Worm (Caenorhabditis elegans): Measurements from ENCODE around the gene T16G1.7.

DNA sequence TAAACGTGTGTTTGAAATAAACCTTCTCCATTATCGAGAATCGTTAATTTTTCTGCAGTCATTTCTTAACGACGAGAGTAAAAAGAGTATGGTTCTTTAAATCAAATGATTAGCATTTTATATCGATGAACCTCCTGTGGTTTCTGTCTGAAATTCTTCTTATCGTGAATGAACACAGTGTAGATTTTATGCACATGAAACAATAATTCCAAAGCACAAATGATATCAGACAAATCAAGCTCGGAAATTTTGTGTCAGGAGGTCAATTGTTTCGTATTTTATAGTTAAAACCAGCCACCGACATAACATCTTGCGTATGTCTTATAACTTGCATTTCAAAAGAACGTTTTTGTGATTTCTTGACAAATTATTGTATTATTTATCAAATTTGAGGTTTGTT lies 2.2 kb upstream of the T16G1.7 start, which contains the start of gene T16G1.6:
- TF ChIP-seq Y67H2A.10 (GFP tag; conservative IDR thresholded peaks at IDR 0.05) (no peak), hmg-1.2 (GFP tag; IDR thresholded peaks at IDR 0.05) (no peak), rpc-1 (optimal IDR thresholded peaks at IDR 0.05) (no peak), rpc-1 (tag; optimal IDR thresholded peaks at IDR 0.05) (no peak), ekl-4 (GFP tag; IDR thresholded peaks at IDR 0.05) (no peak), snpc-4 (GFP tag; optimal IDR thresholded peaks at IDR 0.05) (no peak), snpc-4 (tag; optimal IDR thresholded peaks at IDR 0.05) (no peak), egl-18 (GFP tag; IDR thresholded peaks at IDR 0.05) (no peak), F55B11.4 (tag; optimal IDR thresholded peaks at IDR 0.05; ENCODE audit: borderline replicate concordance, insufficient read depth) (no peak), nfya-1 (tag; optimal IDR thresholded peaks at IDR 0.05; ENCODE audit: borderline replicate concordance, insufficient read depth) (no peak), madf-6 (GFP tag; IDR thresholded peaks at IDR 0.05) (no peak), chd-7 (tag; optimal IDR thresholded peaks at IDR 0.05) (no peak), let-607 (tag; optimal IDR thresholded peaks at IDR 0.05) (no peak)

Measured in whole organism, young adult.